Worm (Caenorhabditis elegans) whole organism, midembryonic: ENCODE data around the gene W03C9.1.
A peak's percentile ranks its signal among the peaks of the same experiment; 100 is the strongest.

ENCODE experiments used
- T22C8.4 ChIP-seq: fragments of 200-800 bp; sonication (Bioruptor generic); IDR thresholded peaks from 2 replicates; pipeline ENCODE4 v1.3.6; 2022; ENCODE audit warnings: missing genetic modification characterization, missing compliant biosample characterization
- cog-1 ChIP-seq: sonication (generic microtip); optimal IDR thresholded peaks from 2 replicates; lab custom pipeline; 2016; ENCODE audit warnings: missing genetic modification characterization, missing compliant biosample characterization
- flt-1 ChIP-seq: fragments of 200-800 bp; sonication (Bioruptor generic); IDR thresholded peaks from 2 replicates; pipeline ENCODE4 v1.3.6; 2022; ENCODE audit warnings: missing genetic modification characterization, missing compliant biosample characterization
- klf-2 ChIP-seq: fragments of 200-800 bp; sonication (Bioruptor generic); conservative IDR thresholded peaks from 2 replicates; pipeline ENCODE4 v1.3.6; 2022; ENCODE audit warnings: missing genetic modification reagents, missing genetic modification characterization, missing compliant biosample characterization
- med-1 ChIP-seq: sonication (generic microtip); optimal IDR thresholded peaks from 2 replicates; lab custom pipeline; 2017; ENCODE audit warnings: missing genetic modification characterization, mild to moderate bottlenecking, missing compliant biosample characterization, antibody characterized with exemption, missing genetic modification reagents; ENCODE audit not compliant: insufficient read depth
- ref-1 ChIP-seq: fragments of 200-800 bp; sonication (Bioruptor generic); conservative IDR thresholded peaks from 2 replicates; pipeline ENCODE4 v1.3.6; 2022; ENCODE audit warnings: missing genetic modification reagents, missing genetic modification characterization, missing compliant biosample characterization
- tab-1 ChIP-seq: fragments of 200-800 bp; sonication (Bioruptor generic); IDR thresholded peaks from 2 replicates; pipeline ENCODE4 v1.3.6; 2022; ENCODE audit warnings: missing genetic modification characterization, missing compliant biosample characterization
- ztf-23 ChIP-seq: fragments of 200-800 bp; sonication (Bioruptor generic); IDR thresholded peaks from 2 replicates; pipeline ENCODE4 v1.3.6; 2022; ENCODE audit warnings: missing genetic modification reagents, missing genetic modification characterization, missing compliant biosample characterization
- ztf-29 ChIP-seq: fragments of 200-800 bp; sonication (Bioruptor generic); IDR thresholded peaks from 2 replicates; pipeline ENCODE4 v1.3.6; 2022; ENCODE audit warnings: missing genetic modification reagents, missing genetic modification characterization, missing compliant biosample characterization

Gene W03C9.1

ce11 chrII:11954811-11955210 lies 7.1 kb downstream of the W03C9.1 start:
- TF ChIP-seq ztf-23 (GFP tag; lab: Robert Waterston, UW), result no peak
- TF ChIP-seq tab-1 (GFP tag; lab: Robert Waterston, UW), result no peak
- TF ChIP-seq ztf-29 (GFP tag; lab: Robert Waterston, UW), result peak; percentile 21; the same call in 1 of the 2 replicates
- no peak for TF ChIP-seq klf-2 (GFP tag; lab: Robert Waterston, UW)
- TF ChIP-seq ref-1 (GFP tag; lab: Robert Waterston, UW), result no peak

DNA sequence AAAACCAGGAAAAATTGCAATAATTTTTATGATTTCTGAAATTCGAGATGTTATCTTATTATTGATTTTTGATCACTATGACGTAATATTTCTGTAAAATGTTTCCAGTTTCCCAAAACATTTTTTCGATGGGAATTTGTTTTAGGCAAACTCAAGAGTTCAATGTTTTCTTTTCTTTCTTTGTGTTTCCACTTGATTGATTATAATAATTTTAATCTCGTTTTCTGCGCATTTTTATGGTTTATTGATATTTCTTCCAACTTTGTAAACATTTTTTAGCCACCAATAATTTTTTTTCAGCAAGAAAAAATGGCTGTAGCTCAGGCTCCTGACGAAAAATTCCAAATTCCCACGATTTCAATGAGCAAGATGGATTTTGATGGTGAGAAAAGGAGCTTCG lies 7.7 kb downstream of the W03C9.1 start, which contains the start of gene W03C9.6:
W03C9.6 (plus strand) TSS at position 301 of the 400 bp plus-strand sequence.
- TF ChIP-seq ztf-23 (GFP tag; lab: Robert Waterston, UW), result no peak
- TF ChIP-seq tab-1 (GFP tag; lab: Robert Waterston, UW), result no peak
- TF ChIP-seq flt-1, result no peak
- TF ChIP-seq ref-1 (GFP tag; lab: Robert Waterston, UW), result no peak

DNA sequence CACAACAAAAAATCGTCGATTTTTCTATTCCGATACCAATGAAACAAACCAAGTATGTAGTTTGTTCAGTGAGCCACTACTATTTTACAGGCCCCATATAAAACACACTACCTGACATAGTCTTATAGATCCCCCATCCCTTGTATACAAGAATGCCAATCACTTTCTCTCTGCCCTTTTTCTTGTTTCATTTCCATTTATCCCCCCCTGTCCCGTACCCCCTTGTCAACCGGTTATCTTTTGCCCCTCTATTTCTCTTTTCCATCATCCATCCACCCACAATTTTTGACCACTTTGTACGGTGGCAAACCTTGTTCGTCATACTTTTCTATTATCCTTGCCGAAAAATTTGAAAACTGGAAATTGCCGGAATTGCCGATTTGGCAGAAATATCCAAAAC lies 9.0 kb downstream of the W03C9.1 start:
- TF ChIP-seq cog-1, result no peak
- no peak for TF ChIP-seq tab-1 (GFP tag; lab: Robert Waterston, UW)
- TF ChIP-seq med-1, result no peak
- no peak for TF ChIP-seq klf-2 (GFP tag; lab: Robert Waterston, UW)
- no peak for TF ChIP-seq T22C8.4
- TF ChIP-seq ref-1 (GFP tag; lab: Robert Waterston, UW), result no peak
- no peak for TF ChIP-seq ztf-29 (GFP tag; lab: Robert Waterston, UW)
- no peak for TF ChIP-seq flt-1
- TF ChIP-seq ztf-23 (GFP tag; lab: Robert Waterston, UW), result no peak

- TF ChIP-seq med-1, result no peak
- no peak for TF ChIP-seq klf-2 (GFP tag; lab: Robert Waterston, UW)
- TF ChIP-seq T22C8.4, result no peak
- no peak for TF ChIP-seq ztf-29 (GFP tag; lab: Robert Waterston, UW)
- TF ChIP-seq tab-1 (GFP tag; lab: Robert Waterston, UW), result no peak
- no peak for TF ChIP-seq ref-1 (GFP tag; lab: Robert Waterston, UW)
- TF ChIP-seq ztf-23 (GFP tag; lab: Robert Waterston, UW), result no peak
- TF ChIP-seq cog-1, result no peak
- no peak for TF ChIP-seq flt-1
These were observed 13.5 kb downstream of the W03C9.1 start, which contains the start of gene W03C9.8 for ce11 chrII:11948459-11948858. Gene W03C9.8, plus strand, starts transcription at chrII:11948759.

DNA sequence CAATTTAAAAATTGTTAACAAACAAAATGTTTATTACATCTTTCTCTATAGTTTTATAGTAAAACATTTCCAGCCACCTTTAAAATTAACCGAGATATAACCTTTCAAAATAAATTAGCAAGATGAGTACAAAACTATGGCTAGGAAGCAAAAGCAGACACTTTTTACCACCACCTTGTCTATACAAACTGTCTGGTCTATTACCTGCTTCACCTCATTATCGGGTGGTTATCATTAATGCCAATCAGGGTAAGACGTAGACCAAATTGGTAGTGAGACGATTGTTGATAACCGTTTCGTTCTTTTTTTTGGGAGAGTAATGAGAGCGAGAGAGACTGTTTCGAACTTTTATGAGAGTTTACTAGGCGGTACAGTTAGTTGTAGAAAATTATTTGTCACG lies 25.5 kb downstream of the W03C9.1 start:
- no peak for TF ChIP-seq ztf-23 (GFP tag; lab: Robert Waterston, UW)

- TF ChIP-seq ztf-23 (GFP tag; lab: Robert Waterston, UW), result no peak
- no peak for TF ChIP-seq cog-1
These were observed 26.7 kb downstream of the W03C9.1 start, which contains the start of gene lin-29 for ce11 chrII:11935266-11935665. Gene lin-29, minus strand, starts transcription at chrII:11935343.

ce11 chrII:11930132-11930531 lies 31.8 kb downstream of the W03C9.1 start:
- TF ChIP-seq tab-1 (GFP tag; lab: Robert Waterston, UW) (no peak), ztf-29 (GFP tag; lab: Robert Waterston, UW) (peak; percentile 52; the same call in 1 of the 2 replicates)

DNA sequence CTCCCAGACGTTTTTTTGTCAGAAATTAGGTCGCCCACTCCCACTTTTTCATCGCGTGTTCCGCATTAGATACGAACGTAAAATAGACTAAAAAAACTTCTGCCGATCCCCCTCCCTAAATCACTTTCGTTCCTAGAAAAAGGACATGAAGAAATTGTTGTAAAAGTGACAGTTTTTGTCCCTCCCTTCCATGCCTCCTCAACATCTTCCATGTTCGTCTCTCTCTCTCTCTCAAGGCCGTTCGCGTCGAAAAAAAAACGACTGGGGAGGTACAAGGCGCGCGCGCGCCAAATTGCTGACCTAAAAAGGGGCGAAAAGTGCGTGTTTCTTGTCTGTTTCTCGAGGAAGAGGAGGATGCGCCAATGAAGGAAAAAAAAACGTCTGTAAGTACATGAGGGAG lies 33.2 kb downstream of the W03C9.1 start:
- TF ChIP-seq tab-1 (GFP tag; lab: Robert Waterston, UW) (no peak), ztf-29 (GFP tag; lab: Robert Waterston, UW) (no peak), med-1 (no peak), ref-1 (GFP tag; lab: Robert Waterston, UW) (no peak), flt-1 (no peak), ztf-23 (GFP tag; lab: Robert Waterston, UW) (no peak), cog-1 (no peak), T22C8.4 (no peak)

DNA sequence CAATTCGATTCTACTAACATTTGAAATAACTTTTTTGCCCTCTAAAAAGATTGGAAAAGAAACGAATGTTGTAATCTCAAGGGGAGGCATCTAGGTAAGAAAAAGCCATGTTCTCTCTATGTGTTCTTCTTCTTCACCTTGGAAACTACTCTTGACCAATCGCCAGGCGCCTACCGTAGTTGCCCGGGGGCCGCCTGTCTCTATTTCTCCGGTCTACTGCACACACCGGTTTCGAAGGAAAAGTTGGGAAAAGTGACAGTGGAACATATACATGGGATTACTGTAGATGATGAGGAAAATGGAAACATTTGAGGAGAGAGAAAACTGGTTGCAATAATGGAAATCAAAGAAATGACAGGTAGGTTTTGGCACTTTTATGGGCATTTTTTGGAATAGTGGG lies 35.4 kb downstream of the W03C9.1 start:
- no peak for TF ChIP-seq flt-1
- TF ChIP-seq cog-1, result no peak
- no peak for TF ChIP-seq T22C8.4
- no peak for TF ChIP-seq klf-2 (GFP tag; lab: Robert Waterston, UW)
- TF ChIP-seq tab-1 (GFP tag; lab: Robert Waterston, UW), result no peak
- TF ChIP-seq ref-1 (GFP tag; lab: Robert Waterston, UW), result no peak
- no peak for TF ChIP-seq med-1
- TF ChIP-seq ztf-29 (GFP tag; lab: Robert Waterston, UW), result no peak
- TF ChIP-seq ztf-23 (GFP tag; lab: Robert Waterston, UW), result no peak

ce11 chrII:11925203-11925602 lies 36.7 kb downstream of the W03C9.1 start:
- TF ChIP-seq cog-1 (no peak), tab-1 (GFP tag; lab: Robert Waterston, UW) (no peak), klf-2 (GFP tag; lab: Robert Waterston, UW) (no peak), flt-1 (no peak), ztf-29 (GFP tag; lab: Robert Waterston, UW) (no peak)

DNA sequence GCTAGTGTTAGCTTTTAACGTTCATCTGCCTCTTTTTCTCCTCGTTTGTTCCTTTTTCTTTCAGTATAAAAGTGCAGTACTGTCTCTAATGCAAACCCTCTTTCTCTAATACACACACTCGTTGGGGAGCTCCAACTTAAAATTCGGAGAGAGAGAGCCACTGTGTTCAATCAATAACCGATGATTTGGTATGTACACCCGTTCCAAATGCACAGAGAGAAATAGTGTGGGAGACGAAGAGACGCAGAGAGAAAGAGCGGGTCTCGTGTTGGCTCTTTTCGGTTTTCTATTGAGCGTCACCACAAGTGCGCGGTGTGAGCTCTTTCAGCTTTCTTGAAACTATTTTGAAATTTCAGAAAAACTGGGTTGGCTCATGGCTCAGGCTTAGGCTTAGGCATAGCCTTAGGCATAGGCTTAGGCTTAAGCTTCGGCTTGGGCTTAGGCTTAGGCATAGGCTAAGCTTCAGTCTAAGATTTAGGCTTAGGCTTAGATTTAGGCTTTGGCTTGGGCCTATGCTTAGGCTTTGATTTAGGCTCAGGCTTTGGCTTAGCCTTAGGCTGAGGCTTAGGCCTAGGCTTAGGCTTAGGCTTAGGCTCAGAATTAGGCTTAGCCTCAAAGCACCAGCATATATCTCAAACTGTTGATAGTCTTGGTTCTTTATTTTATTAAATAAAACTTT lies 38.2 kb downstream of the W03C9.1 start:
- no peak for TF ChIP-seq tab-1 (GFP tag; lab: Robert Waterston, UW)
- no peak for TF ChIP-seq T22C8.4
- TF ChIP-seq ref-1 (GFP tag; lab: Robert Waterston, UW), result 0 out of 2 replicates have a peak, but pooled peaks have one; percentile 12
- TF ChIP-seq cog-1, result no peak
- TF ChIP-seq ztf-29 (GFP tag; lab: Robert Waterston, UW), result peak; percentile 65; the same call in 1 of the 2 replicates
- TF ChIP-seq med-1, result no peak
- no peak for TF ChIP-seq flt-1
- no peak for TF ChIP-seq klf-2 (GFP tag; lab: Robert Waterston, UW)
